Fruit fly (Drosophila melanogaster) whole organism, embryonic: Measurements from ENCODE around the gene CG33191.
A peak's percentile ranks its signal among the peaks of the same experiment; 100 is the strongest.

ENCODE experiments used
- Atf3 ChIP-seq: fragments of 200-800 bp; sonication (Bioruptor generic); optimal IDR thresholded peaks from 3 replicates; lab custom pipeline; 2016; ENCODE audit warnings: missing biosample characterization, missing genetic modification characterization
- BtbVII ChIP-seq: fragments of 200-800 bp; sonication (Bioruptor generic); optimal IDR thresholded peaks from 3 replicates; lab custom pipeline; 2017; ENCODE audit warnings: missing biosample characterization, mild to moderate bottlenecking, missing genetic modification characterization
- CG10565 ChIP-seq: fragments of 200-800 bp; sonication (Bioruptor generic); optimal IDR thresholded peaks from 3 replicates; lab custom pipeline; 2016; ENCODE audit warnings: missing biosample characterization, mild to moderate bottlenecking, missing genetic modification characterization
- CG11398 ChIP-seq: fragments of 200-800 bp; sonication (Bioruptor generic); optimal IDR thresholded peaks from 2 replicates; lab custom pipeline; 2016; ENCODE audit warnings: missing biosample characterization, missing genetic modification characterization
- CG12659 ChIP-seq: fragments of 200-800 bp; sonication (Bioruptor generic); optimal IDR thresholded peaks from 3 replicates; lab custom pipeline; 2017; ENCODE audit warnings: mild to moderate bottlenecking, missing biosample characterization, missing genetic modification reagents, missing genetic modification characterization
- CG14667 ChIP-seq: fragments of 200-800 bp; sonication (Bioruptor generic); IDR thresholded peaks from 2 replicates; pipeline ENCODE4 v1.3.6; 2022; ENCODE audit warnings: missing biosample characterization, missing genetic modification characterization
- CG14710 ChIP-seq: fragments of 200-800 bp; sonication (Bioruptor generic); optimal IDR thresholded peaks from 3 replicates; lab custom pipeline; 2019; ENCODE audit warnings: missing biosample characterization, mild to moderate bottlenecking, missing genetic modification characterization, moderate library complexity
- CG18764 ChIP-seq: fragments of 200-800 bp; sonication (Bioruptor generic); optimal IDR thresholded peaks from 3 replicates; lab custom pipeline; 2016; ENCODE audit warnings: missing biosample characterization, missing genetic modification characterization
- CG2889 ChIP-seq: fragments of 200-800 bp; sonication (Bioruptor generic); IDR thresholded peaks from 3 replicates; pipeline ENCODE4 v1.3.6; 2022; ENCODE audit warnings: missing biosample characterization, missing genetic modification characterization
- CG32767 ChIP-seq: fragments of 200-800 bp; sonication (Bioruptor generic); IDR thresholded peaks from 2 replicates; pipeline ENCODE4 v1.3.6; 2022; ENCODE audit warnings: missing biosample characterization, missing genetic modification characterization
- CG4328 ChIP-seq: fragments of 200-800 bp; sonication (Bioruptor generic); optimal IDR thresholded peaks from 3 replicates; lab custom pipeline; 2017; ENCODE audit warnings: missing biosample characterization, missing genetic modification reagents, missing genetic modification characterization
- CG4360 ChIP-seq: fragments of 200-800 bp; sonication (Bioruptor generic); IDR thresholded peaks from 2 replicates; pipeline ENCODE4 v1.3.6; 2022; ENCODE audit warnings: missing biosample characterization, missing genetic modification characterization
- CG4424 ChIP-seq: fragments of 200-800 bp; sonication (Bioruptor generic); optimal IDR thresholded peaks from 3 replicates; lab custom pipeline; 2016; ENCODE audit warnings: missing biosample characterization, missing genetic modification characterization
- CG4730 ChIP-seq: fragments of 200-800 bp; sonication (Bioruptor generic); IDR thresholded peaks from 2 replicates; pipeline ENCODE4 v1.3.6; 2022; ENCODE audit warnings: missing biosample characterization, missing genetic modification characterization
- CG4854 ChIP-seq: fragments of 200-800 bp; sonication (Bioruptor generic); optimal IDR thresholded peaks from 2 replicates; lab custom pipeline; 2016; ENCODE audit warnings: missing biosample characterization, missing genetic modification characterization, inconsistent platforms
- CG6254 ChIP-seq: fragments of 200-800 bp; sonication (Bioruptor generic); optimal IDR thresholded peaks from 3 replicates; lab custom pipeline; 2017; ENCODE audit warnings: mild to moderate bottlenecking, missing biosample characterization, missing genetic modification reagents, missing genetic modification characterization
- CG6683 ChIP-seq: fragments of 200-800 bp; sonication (Bioruptor generic); optimal IDR thresholded peaks from 2 replicates; lab custom pipeline; 2017; ENCODE audit warnings: missing biosample characterization, mild to moderate bottlenecking, missing genetic modification characterization, missing genetic modification reagents
- CG6854 ChIP-seq: fragments of 200-800 bp; sonication (Bioruptor generic); optimal IDR thresholded peaks from 3 replicates; lab custom pipeline; 2017; ENCODE audit warnings: missing biosample characterization, mild to moderate bottlenecking, missing genetic modification characterization
- CG7963 ChIP-seq: fragments of 200-800 bp; sonication (Bioruptor generic); IDR thresholded peaks from 3 replicates; pipeline ENCODE4 v1.3.6; 2022; ENCODE audit warnings: missing biosample characterization, missing genetic modification characterization; ENCODE audit not compliant: partially characterized antibody
- CG8359 ChIP-seq: fragments of 200-800 bp; sonication (Bioruptor generic); optimal IDR thresholded peaks from 2 replicates; lab custom pipeline; 2017; ENCODE audit warnings: missing biosample characterization, mild to moderate bottlenecking, missing genetic modification characterization, borderline replicate concordance
- CG9727 ChIP-seq: fragments of 200-800 bp; sonication (Bioruptor generic); optimal IDR thresholded peaks from 3 replicates; lab custom pipeline; 2017; ENCODE audit warnings: missing biosample characterization, mild to moderate bottlenecking, missing genetic modification characterization
- Dad ChIP-seq: fragments of 200-800 bp; sonication (Bioruptor generic); optimal IDR thresholded peaks from 3 replicates; lab custom pipeline; 2016; ENCODE audit warnings: missing biosample characterization, missing genetic modification characterization
- Dip3 ChIP-seq: fragments of 200-800 bp; sonication (Bioruptor generic); optimal IDR thresholded peaks from 3 replicates; lab custom pipeline; 2016; ENCODE audit warnings: missing biosample characterization, missing genetic modification characterization
- GATAe ChIP-seq: fragments of 200-800 bp; sonication (Bioruptor generic); conservative IDR thresholded peaks from 2 replicates; pipeline ENCODE4 v1.3.6; 2022; ENCODE audit warnings: missing biosample characterization, missing genetic modification characterization
- Kr ChIP-seq: fragments of 200-800 bp; sonication (Bioruptor generic); optimal IDR thresholded peaks from 2 replicates; lab custom pipeline; 2017; ENCODE audit warnings: missing biosample characterization, mild to moderate bottlenecking, missing genetic modification characterization
- Opbp ChIP-seq: fragments of 200-800 bp; sonication (Bioruptor generic); IDR thresholded peaks from 3 replicates; pipeline ENCODE4 v1.3.6; 2022; ENCODE audit warnings: missing biosample characterization, missing genetic modification characterization; ENCODE audit not compliant: partially characterized antibody
- Poxn ChIP-seq: fragments of 200-800 bp; sonication (Bioruptor generic); IDR thresholded peaks from 2 replicates; pipeline ENCODE4 v1.3.6; 2022; ENCODE audit warnings: missing biosample characterization, missing genetic modification characterization
- Ptx1 ChIP-seq: fragments of 200-800 bp; sonication (Bioruptor generic); IDR thresholded peaks from 2 replicates; pipeline ENCODE4 v1.3.6; 2022; ENCODE audit warnings: missing biosample characterization, missing genetic modification characterization
- Rfx ChIP-seq: fragments of 200-800 bp; sonication (Bioruptor generic); IDR thresholded peaks from 2 replicates; pipeline ENCODE4 v1.3.6; 2022; ENCODE audit warnings: missing biosample characterization, missing genetic modification characterization
- Sry-β ChIP-seq: fragments of 200-800 bp; sonication (Bioruptor generic); optimal IDR thresholded peaks from 2 replicates; lab custom pipeline; 2018; ENCODE audit warnings: missing biosample characterization, mild to moderate bottlenecking, missing genetic modification characterization, moderate library complexity
- Xbp1 ChIP-seq: fragments of 200-800 bp; sonication (Bioruptor generic); optimal IDR thresholded peaks from 3 replicates; lab custom pipeline; 2016; ENCODE audit warnings: missing biosample characterization, mild to moderate bottlenecking, missing genetic modification characterization
- ab ChIP-seq: fragments of 200-800 bp; sonication (Bioruptor generic); optimal IDR thresholded peaks from 2 replicates; lab custom pipeline; 2016; ENCODE audit warnings: missing biosample characterization, missing genetic modification characterization
- az2 ChIP-seq: fragments of 200-800 bp; sonication (Bioruptor generic); optimal IDR thresholded peaks from 3 replicates; lab custom pipeline; 2016; ENCODE audit warnings: missing biosample characterization, missing genetic modification characterization
- chif ChIP-seq, 2 experiments: fragments of 200-800 bp; sonication (Bioruptor generic); optimal IDR thresholded peaks; 3 replicates each; lab custom pipeline; 2016; ENCODE audit warnings: missing biosample characterization in 2 of 2, missing genetic modification characterization in 2 of 2
- chm ChIP-seq: fragments of 200-800 bp; sonication (Bioruptor generic); IDR thresholded peaks from 2 replicates; pipeline ENCODE4 v1.3.6; 2022; ENCODE audit warnings: missing biosample characterization, missing genetic modification characterization
- corto ChIP-seq: fragments of 200-800 bp; sonication (Bioruptor generic); optimal IDR thresholded peaks from 2 replicates; lab custom pipeline; 2016; ENCODE audit warnings: missing biosample characterization, mild to moderate bottlenecking, missing genetic modification characterization, moderate library complexity
- esg ChIP-seq: fragments of 200-800 bp; sonication (Bioruptor generic); conservative IDR thresholded peaks from 2 replicates; pipeline ENCODE4 v1.3.6; 2022; ENCODE audit warnings: missing biosample characterization, missing genetic modification characterization
- fd102C ChIP-seq: fragments of 200-800 bp; sonication (Bioruptor generic); optimal IDR thresholded peaks from 2 replicates; lab custom pipeline; 2018; ENCODE audit warnings: missing biosample characterization, mild to moderate bottlenecking, missing genetic modification characterization, moderate library complexity
- fd3F ChIP-seq: fragments of 200-800 bp; sonication (Bioruptor generic); optimal IDR thresholded peaks from 2 replicates; lab custom pipeline; 2018; ENCODE audit warnings: missing biosample characterization, mild to moderate bottlenecking, missing genetic modification characterization, moderate library complexity
- inv ChIP-seq: fragments of 200-800 bp; sonication (Bioruptor generic); IDR thresholded peaks from 2 replicates; pipeline ENCODE4 v1.3.6; 2022; ENCODE audit warnings: missing biosample characterization, missing genetic modification characterization; ENCODE audit not compliant: partially characterized antibody
- jing ChIP-seq: fragments of 200-800 bp; sonication (Bioruptor generic); optimal IDR thresholded peaks from 2 replicates; lab custom pipeline; 2018; ENCODE audit warnings: missing biosample characterization, mild to moderate bottlenecking, missing genetic modification characterization
- lola ChIP-seq, 3 experiments: fragments of >200 bp in 2 of 3; fragments of 200-800 bp in 1 of 3; sonication (Bioruptor generic) in 1 of 3; optimal IDR thresholded peaks; 2 replicates each; lab custom pipeline; 2017 to 2019; ENCODE audit warnings: missing biosample characterization in 3 of 3, missing genetic modification characterization in 3 of 3, mild to moderate bottlenecking in 1 of 3, moderate library complexity in 1 of 3
- oc ChIP-seq: fragments of 200-800 bp; sonication (Bioruptor generic); optimal IDR thresholded peaks from 2 replicates; lab custom pipeline; 2018; ENCODE audit warnings: missing biosample characterization, mild to moderate bottlenecking, missing genetic modification characterization, moderate library complexity
- peb ChIP-seq: fragments of 200-800 bp; sonication (Bioruptor generic); IDR thresholded peaks from 2 replicates; pipeline ENCODE4 v1.3.6; 2022; ENCODE audit warnings: missing biosample characterization, missing genetic modification characterization
- phol ChIP-seq: fragments of 200-800 bp; sonication (Bioruptor generic); optimal IDR thresholded peaks from 3 replicates; lab custom pipeline; 2018; ENCODE audit warnings: missing biosample characterization, mild to moderate bottlenecking, missing genetic modification characterization, moderate library complexity
- pnt ChIP-seq: fragments of 200-800 bp; sonication (Bioruptor generic); optimal IDR thresholded peaks from 3 replicates; lab custom pipeline; 2016; ENCODE audit warnings: missing biosample characterization, missing genetic modification characterization
- repo ChIP-seq: fragments of 200-800 bp; sonication (Bioruptor generic); optimal IDR thresholded peaks from 2 replicates; lab custom pipeline; 2016; ENCODE audit warnings: missing biosample characterization, missing genetic modification characterization
- sim ChIP-seq: fragments of 200-800 bp; sonication (Bioruptor generic); IDR thresholded peaks from 2 replicates; pipeline ENCODE4 v1.3.6; 2022; ENCODE audit warnings: missing biosample characterization, missing genetic modification characterization
- vnd ChIP-seq: fragments of 200-800 bp; sonication (Bioruptor generic); IDR thresholded peaks from 3 replicates; pipeline ENCODE4 v1.3.6; 2022; ENCODE audit warnings: missing biosample characterization, missing genetic modification characterization; ENCODE audit not compliant: partially characterized antibody

CG33191 gene

DNA sequence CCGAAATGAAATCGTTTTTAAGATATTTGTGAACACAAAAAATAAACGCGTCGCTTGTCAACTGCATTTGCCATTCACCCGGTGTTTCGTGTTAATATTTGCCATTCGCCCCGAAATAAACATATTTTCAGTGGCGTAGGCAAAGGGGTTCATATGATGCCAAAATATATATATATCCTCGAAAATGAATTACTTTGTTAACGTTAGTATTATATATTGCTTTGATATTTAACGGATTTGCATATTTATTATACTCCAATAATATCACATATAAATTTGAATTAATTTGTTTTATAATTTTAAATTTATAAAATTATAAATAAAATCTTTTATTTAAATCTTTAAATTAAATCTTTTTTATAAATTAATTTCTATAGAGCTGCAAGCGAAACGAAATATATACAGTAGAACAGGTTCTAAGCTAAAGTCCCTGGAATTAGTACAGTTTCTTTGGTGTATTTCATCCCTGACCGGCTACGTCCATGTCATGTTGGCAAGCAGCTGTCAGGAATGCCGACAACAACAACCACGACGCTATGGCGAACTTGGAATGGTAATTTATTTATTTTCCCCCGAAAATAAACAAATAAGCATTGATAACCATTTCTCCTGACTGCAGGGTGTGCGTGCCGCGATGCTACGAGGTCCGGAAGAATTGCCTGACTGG, 48.0 kb downstream of the CG33191 start, which contains the start of the genes M1BP and CG8202 (continued):
- peak; percentile 91 for TF ChIP-seq CG4328 (GFP tag; lab: Kevin White, UChicago)
- TF ChIP-seq Opbp (GFP tag; lab: Robert Waterston, UW) = no peak
- TF ChIP-seq CG6254 = peak; percentile 75
- TF ChIP-seq GATAe (GFP tag; lab: Robert Waterston, UW) = no peak
- no peak for TF ChIP-seq vnd (GFP tag; lab: Robert Waterston, UW)
- peak; percentile 70 for TF ChIP-seq pnt
- TF ChIP-seq CG14710 (tag; lab: Kevin White, UChicago) = peak; percentile 95
- 0 out of 2 replicates have a peak, but pooled peaks have one; percentile 30 for TF ChIP-seq sim
- peak in 1 of 3 experiments; percentile 96 for TF ChIP-seq lola (GFP tag; optimal IDR thresholded peaks at IDR 0.05; lab: Kevin White, UChicago)
- peak; percentile 70 for TF ChIP-seq CG8359
- TF ChIP-seq ab (GFP tag; lab: Kevin White, UChicago) = peak; percentile 50
- TF ChIP-seq CG6854 (GFP tag; lab: Kevin White, UChicago) = peak; percentile 88
- TF ChIP-seq CG7963 (GFP tag; lab: Robert Waterston, UW) = no peak
- TF ChIP-seq phol (tag; lab: Kevin White, UChicago) = peak; percentile 94
- TF ChIP-seq Sry-β = peak; percentile 51
- TF ChIP-seq Atf3 (GFP tag; lab: Kevin White, UChicago) = no peak
- no peak for TF ChIP-seq peb (GFP tag; lab: Robert Waterston, UW)
- TF ChIP-seq CG4730 (GFP tag; lab: Robert Waterston, UW) = peak; percentile 71
- TF ChIP-seq Kr = peak; percentile 7
- TF ChIP-seq Rfx = peak; percentile 80
- peak; percentile 85 for TF ChIP-seq Ptx1 (GFP tag; lab: Robert Waterston, UW)
- peak; percentile 43 for TF ChIP-seq CG10565 (GFP tag; lab: Kevin White, UChicago)
- peak; percentile 83 for TF ChIP-seq fd3F (GFP tag; lab: Kevin White, UChicago)
- peak; percentile 13 for TF ChIP-seq Dip3 (GFP tag; lab: Kevin White, UChicago)
- TF ChIP-seq oc (tag; lab: Kevin White, UChicago) = no peak
- peak; percentile 94 for TF ChIP-seq CG12659 (GFP tag; lab: Kevin White, UChicago)
- TF ChIP-seq Xbp1 (GFP tag; lab: Kevin White, UChicago) = peak; percentile 93
- peak; percentile 55; the same call in 1 of the 3 replicates for TF ChIP-seq CG2889 (GFP tag; lab: Robert Waterston, UW)
- TF ChIP-seq az2 = peak; percentile 91
- no peak for TF ChIP-seq CG11398
- peak; percentile 67; the same call in 1 of the 2 replicates for TF ChIP-seq esg (GFP tag; lab: Robert Waterston, UW)
- peak; percentile 86 for TF ChIP-seq CG6683 (GFP tag; lab: Kevin White, UChicago)
- peak; percentile 91 for TF ChIP-seq CG4424 (GFP tag; lab: Kevin White, UChicago)
- TF ChIP-seq Dad (GFP tag; lab: Kevin White, UChicago) = peak; percentile 43
- peak; percentile 95 for TF ChIP-seq CG4360
- no peak for TF ChIP-seq inv (GFP tag; lab: Robert Waterston, UW)
- peak; percentile 64; the same call in 1 of the 2 replicates for TF ChIP-seq CG32767
- TF ChIP-seq CG4854 (GFP tag; lab: Kevin White, UChicago) = peak; percentile 25
- TF ChIP-seq CG18764 (GFP tag; lab: Kevin White, UChicago) = peak; percentile 79
- no peak for TF ChIP-seq Poxn (GFP tag; lab: Robert Waterston, UW)
- TF ChIP-seq chif (GFP tag; optimal IDR thresholded peaks at IDR 0.05; lab: Kevin White, UChicago) = peak; percentile 8 to 67
- peak; percentile 77 for TF ChIP-seq CG14667 (GFP tag; lab: Robert Waterston, UW)
- TF ChIP-seq CG9727 = peak; percentile 96
- TF ChIP-seq chm (GFP tag; lab: Robert Waterston, UW) = peak; percentile 52; the same call in 1 of the 2 replicates
- TF ChIP-seq repo (GFP tag; lab: Kevin White, UChicago) = no peak
- peak; percentile 34 for TF ChIP-seq corto (GFP tag; lab: Kevin White, UChicago)
- TF ChIP-seq jing (GFP tag; lab: Kevin White, UChicago) = no peak
- peak; percentile 91 for TF ChIP-seq BtbVII (GFP tag; lab: Kevin White, UChicago)
- no peak for TF ChIP-seq fd102C
